Worm (Caenorhabditis elegans) whole organism, mixed stage, embryonic: Measurements from ENCODE around the gene rpn-6.2.

Experiments
- M03D4.4 ChIP-seq: sonication (generic microtip); optimal IDR thresholded peaks from 2 replicates; lab custom pipeline; 2017; ENCODE audit warnings: mild to moderate bottlenecking, missing genetic modification characterization, missing compliant biosample characterization
- bed-3 ChIP-seq: fragments of 200-800 bp; sonication (Bioruptor generic); optimal IDR thresholded peaks from 3 replicates; lab custom pipeline; 2018; ENCODE audit warnings: mild to moderate bottlenecking, missing genetic modification characterization, moderate library complexity, missing compliant biosample characterization
- blmp-1 ChIP-seq: fragments of 150-350 bp; optimal IDR thresholded peaks from 2 replicates; lab custom pipeline; 2014; ENCODE audit warnings: missing biosample characterization, missing genetic modification characterization
- ceh-39 ChIP-seq: fragments of 150-350 bp; optimal IDR thresholded peaks from 2 replicates; lab custom pipeline; 2014; ENCODE audit warnings: missing biosample characterization, missing genetic modification characterization
- ceh-43 ChIP-seq: fragments of 200-800 bp; sonication (Bioruptor generic); optimal IDR thresholded peaks from 2 replicates; lab custom pipeline; 2018; ENCODE audit warnings: mild to moderate bottlenecking, missing genetic modification characterization, moderate library complexity, missing compliant biosample characterization
- ces-1 ChIP-seq: fragments of 150-350 bp; optimal IDR thresholded peaks from 2 replicates; lab custom pipeline; 2014; ENCODE audit warnings: missing biosample characterization, missing genetic modification reagents, missing genetic modification characterization
- cnd-1 ChIP-seq: fragments of 200-800 bp; sonication (Bioruptor generic); optimal IDR thresholded peaks from 2 replicates; lab custom pipeline; 2018; ENCODE audit warnings: mild to moderate bottlenecking, missing genetic modification characterization, missing compliant biosample characterization
- elt-1 ChIP-seq: sonication (generic microtip); optimal IDR thresholded peaks from 2 replicates; lab custom pipeline; 2017; ENCODE audit warnings: missing genetic modification characterization, mild to moderate bottlenecking, missing compliant biosample characterization, antibody characterized with exemption, moderate library complexity, borderline replicate concordance; ENCODE audit not compliant: insufficient read depth
- elt-3 ChIP-seq: fragments of 150-350 bp; optimal IDR thresholded peaks from 2 replicates; lab custom pipeline; 2014; ENCODE audit warnings: missing biosample characterization, missing genetic modification characterization
- flh-1 ChIP-seq: fragments of 200-800 bp; sonication (Bioruptor generic); optimal IDR thresholded peaks from 2 replicates; lab custom pipeline; 2018; ENCODE audit warnings: mild to moderate bottlenecking, missing genetic modification characterization, moderate library complexity, missing compliant biosample characterization
- ham-2 ChIP-seq: fragments of 200-800 bp; sonication (Bioruptor generic); optimal IDR thresholded peaks from 2 replicates; lab custom pipeline; 2018; ENCODE audit warnings: mild to moderate bottlenecking, missing genetic modification characterization, missing compliant biosample characterization
- hlh-1 ChIP-seq: fragments of 150-350 bp; optimal IDR thresholded peaks from 2 replicates; lab custom pipeline; 2014; ENCODE audit warnings: missing biosample characterization, missing genetic modification reagents, missing genetic modification characterization
- lin-13 ChIP-seq: fragments of 150-350 bp; optimal IDR thresholded peaks from 2 replicates; lab custom pipeline; 2014; ENCODE audit warnings: missing biosample characterization, missing genetic modification characterization
- lin-32 ChIP-seq: fragments of 200-800 bp; sonication (Bioruptor generic); optimal IDR thresholded peaks from 2 replicates; lab custom pipeline; 2018; ENCODE audit warnings: mild to moderate bottlenecking, missing genetic modification characterization, missing compliant biosample characterization
- lsy-2 ChIP-seq: fragments of 150-350 bp; optimal IDR thresholded peaks from 2 replicates; lab custom pipeline; 2014; ENCODE audit warnings: missing biosample characterization, missing genetic modification characterization
- mab-5 ChIP-seq: fragments of 150-350 bp; optimal IDR thresholded peaks from 2 replicates; lab custom pipeline; 2014; ENCODE audit warnings: missing biosample characterization, missing genetic modification characterization
- mep-1 ChIP-seq: fragments of 150-350 bp; optimal IDR thresholded peaks from 2 replicates; lab custom pipeline; 2017; ENCODE audit warnings: missing biosample characterization, missing genetic modification reagents, missing genetic modification characterization, inconsistent platforms
- mls-2 ChIP-seq: sonication (generic microtip); optimal IDR thresholded peaks from 2 replicates; lab custom pipeline; 2016; ENCODE audit warnings: mild to moderate bottlenecking, missing genetic modification characterization, moderate library complexity, missing compliant biosample characterization
- nhr-12 ChIP-seq: fragments of 150-350 bp; optimal IDR thresholded peaks from 2 replicates; lab custom pipeline; 2014; ENCODE audit warnings: missing biosample characterization, missing genetic modification characterization
- nhr-237 ChIP-seq: fragments of 150-350 bp; optimal IDR thresholded peaks from 2 replicates; lab custom pipeline; 2014; ENCODE audit warnings: missing biosample characterization, missing genetic modification characterization
- nhr-28 ChIP-seq: fragments of 150-350 bp; optimal IDR thresholded peaks from 2 replicates; lab custom pipeline; 2014; ENCODE audit warnings: missing biosample characterization, missing genetic modification characterization
- nhr-76 ChIP-seq: sonication (generic microtip); optimal IDR thresholded peaks from 2 replicates; lab custom pipeline; 2017; ENCODE audit warnings: missing biosample characterization, missing genetic modification characterization
- pha-4 ChIP-seq: fragments of 150-350 bp; optimal IDR thresholded peaks from 2 replicates; lab custom pipeline; 2018; ENCODE audit warnings: missing biosample characterization, missing genetic modification reagents, missing genetic modification characterization
- sem-2 ChIP-seq: fragments of 200-800 bp; sonication (Bioruptor generic); optimal IDR thresholded peaks from 2 replicates; lab custom pipeline; 2018; ENCODE audit warnings: mild to moderate bottlenecking, missing genetic modification characterization, missing compliant biosample characterization
- sptf-1 ChIP-seq: sonication (generic microtip); optimal IDR thresholded peaks from 2 replicates; lab custom pipeline; 2017; ENCODE audit warnings: mild to moderate bottlenecking, missing genetic modification characterization, moderate library complexity, missing compliant biosample characterization
- tbx-8 ChIP-seq: fragments of 200-800 bp; sonication (Bioruptor generic); optimal IDR thresholded peaks from 2 replicates; lab custom pipeline; 2018; ENCODE audit warnings: mild to moderate bottlenecking, missing genetic modification characterization, moderate library complexity, missing compliant biosample characterization
- unc-120 ChIP-seq: sonication (generic microtip); optimal IDR thresholded peaks from 2 replicates; lab custom pipeline; 2017; ENCODE audit warnings: missing genetic modification characterization, missing compliant biosample characterization; ENCODE audit not compliant: poor library complexity, severe bottlenecking
- unc-39 ChIP-seq: fragments of 150-350 bp; optimal IDR thresholded peaks from 2 replicates; lab custom pipeline; 2014; ENCODE audit warnings: missing biosample characterization, missing genetic modification characterization
- zip-8 ChIP-seq: fragments of 150-350 bp; optimal IDR thresholded peaks from 2 replicates; lab custom pipeline; 2014; ENCODE audit warnings: missing biosample characterization, missing genetic modification characterization
- ztf-11 ChIP-seq: fragments of 150-350 bp; optimal IDR thresholded peaks from 2 replicates; lab custom pipeline; 2014; ENCODE audit warnings: missing biosample characterization, missing genetic modification characterization

rpn-6.2 gene

DNA sequence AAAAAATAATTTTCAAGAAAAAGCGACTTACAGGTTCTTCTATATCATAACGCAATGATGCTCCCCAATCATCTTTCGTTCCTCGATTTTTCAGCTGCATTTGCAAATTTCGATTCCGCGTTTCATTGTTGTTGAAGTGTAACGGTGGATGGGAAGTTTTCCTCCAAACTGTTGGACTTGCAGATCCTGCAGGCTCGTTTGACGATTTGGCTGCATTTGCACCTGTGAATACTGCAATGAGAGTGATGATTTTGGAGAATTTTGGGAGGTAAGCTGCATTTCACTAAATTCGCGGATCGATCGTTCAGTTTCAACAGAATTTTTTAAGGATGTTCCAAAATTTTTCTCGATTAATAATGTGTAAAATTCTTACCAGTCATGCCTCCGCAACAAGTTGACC, 20.9 kb downstream of the rpn-6.2 start:
- TF ChIP-seq lin-32 (GFP tag; lab: Kevin White, UChicago) (no peak), unc-120 (tag; lab: Kevin White, UChicago) (no peak), elt-1 (tag; lab: Kevin White, UChicago) (no peak), lsy-2 (tag; lab: Kevin White, UChicago) (no peak), tbx-8 (GFP tag; lab: Kevin White, UChicago) (no peak), sptf-1 (tag; lab: Kevin White, UChicago) (no peak), elt-3 (tag; lab: Kevin White, UChicago) (no peak), mls-2 (tag; lab: Kevin White, UChicago) (no peak), mep-1 (tag; lab: Kevin White, UChicago) (no peak)

DNA sequence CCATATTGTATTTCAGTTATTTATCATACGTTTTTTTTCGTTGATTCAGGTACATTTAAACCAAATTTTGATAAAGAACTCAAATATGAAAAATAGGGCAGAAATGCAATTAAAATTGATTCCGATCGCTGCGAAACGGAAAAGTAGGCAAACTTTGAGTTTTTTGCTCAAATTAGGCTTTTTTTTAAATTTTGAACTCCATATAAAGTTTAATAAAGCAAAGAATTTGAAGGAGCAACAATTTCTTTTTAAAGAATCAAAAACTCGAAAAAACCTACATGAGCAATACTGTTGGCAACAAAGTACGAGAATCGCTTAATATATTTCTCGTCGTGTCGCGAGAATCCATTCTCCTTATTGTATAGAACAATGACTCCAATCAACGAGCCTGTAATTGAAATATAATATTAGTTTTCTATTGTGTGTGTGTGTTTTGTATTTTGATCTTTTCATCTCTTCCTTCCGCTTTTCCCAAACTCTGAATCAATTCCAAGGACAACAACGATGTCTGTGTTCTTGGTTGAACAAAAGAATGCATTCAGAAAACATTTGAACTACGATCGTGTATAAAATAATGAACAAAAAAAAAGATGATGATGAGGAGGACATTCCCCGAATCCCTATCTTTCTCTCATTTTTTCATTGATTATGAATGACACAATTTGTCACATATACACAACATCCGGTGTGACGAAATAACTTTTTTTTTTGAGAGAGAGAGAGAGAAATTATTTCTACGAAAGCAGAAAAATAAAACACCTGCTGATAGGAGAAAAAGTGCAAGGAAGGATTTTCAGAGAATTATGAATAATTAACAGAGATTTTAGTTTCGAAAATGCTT, 23.1 kb downstream of the rpn-6.2 start:
- TF ChIP-seq flh-1 (GFP tag; lab: Kevin White, UChicago): no peak
- TF ChIP-seq hlh-1 (tag; lab: Kevin White, UChicago): no peak
- TF ChIP-seq ham-2 (GFP tag; lab: Kevin White, UChicago): no peak
- TF ChIP-seq tbx-8 (GFP tag; lab: Kevin White, UChicago): no peak
- TF ChIP-seq M03D4.4 (tag; lab: Kevin White, UChicago): no peak
- TF ChIP-seq sptf-1 (tag; lab: Kevin White, UChicago): no peak
- no peak for TF ChIP-seq ceh-39
- TF ChIP-seq unc-39 (tag; lab: Kevin White, UChicago): no peak
- TF ChIP-seq elt-3 (tag; lab: Kevin White, UChicago): no peak
- no peak for TF ChIP-seq ces-1 (GFP tag; lab: Kevin White, UChicago)
- TF ChIP-seq bed-3 (GFP tag; lab: Kevin White, UChicago): no peak
- TF ChIP-seq lin-13: no peak
- TF ChIP-seq ztf-11: no peak
- TF ChIP-seq blmp-1 (tag; lab: Kevin White, UChicago): no peak
- TF ChIP-seq lsy-2 (tag; lab: Kevin White, UChicago): no peak
- TF ChIP-seq elt-1 (tag; lab: Kevin White, UChicago): no peak
- no peak for TF ChIP-seq mls-2 (tag; lab: Kevin White, UChicago)

DNA sequence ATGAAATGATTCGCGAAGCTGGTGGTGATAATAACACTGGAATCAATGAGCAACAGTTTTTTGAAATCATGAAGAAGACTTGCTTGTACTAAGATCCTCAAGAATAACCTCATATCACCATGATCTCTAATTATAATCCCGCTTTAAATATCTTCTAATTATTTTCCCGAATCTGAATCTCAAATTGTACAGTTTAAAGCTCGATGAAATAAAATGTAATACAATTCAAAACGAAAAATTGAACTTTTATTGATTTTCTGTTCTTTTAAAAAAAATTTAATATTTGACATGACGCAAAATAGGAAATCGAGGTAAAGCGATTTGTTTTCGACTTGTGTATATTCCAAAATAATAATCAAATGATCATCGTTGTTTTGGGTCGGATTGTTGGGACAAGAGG, 27.0 kb downstream of the rpn-6.2 start:
- TF ChIP-seq bed-3 (GFP tag; lab: Kevin White, UChicago) (no peak), ztf-11 (no peak), lin-13 (no peak), nhr-237 (tag; lab: Kevin White, UChicago) (no peak), M03D4.4 (tag; lab: Kevin White, UChicago) (no peak), mab-5 (no peak), unc-120 (tag; lab: Kevin White, UChicago) (no peak), ceh-43 (no peak), unc-39 (tag; lab: Kevin White, UChicago) (no peak), flh-1 (GFP tag; lab: Kevin White, UChicago) (no peak), ceh-39 (no peak), sptf-1 (tag; lab: Kevin White, UChicago) (no peak), cnd-1 (no peak), nhr-28 (tag; lab: Kevin White, UChicago) (no peak), mls-2 (tag; lab: Kevin White, UChicago) (no peak), nhr-76 (no peak)

DNA sequence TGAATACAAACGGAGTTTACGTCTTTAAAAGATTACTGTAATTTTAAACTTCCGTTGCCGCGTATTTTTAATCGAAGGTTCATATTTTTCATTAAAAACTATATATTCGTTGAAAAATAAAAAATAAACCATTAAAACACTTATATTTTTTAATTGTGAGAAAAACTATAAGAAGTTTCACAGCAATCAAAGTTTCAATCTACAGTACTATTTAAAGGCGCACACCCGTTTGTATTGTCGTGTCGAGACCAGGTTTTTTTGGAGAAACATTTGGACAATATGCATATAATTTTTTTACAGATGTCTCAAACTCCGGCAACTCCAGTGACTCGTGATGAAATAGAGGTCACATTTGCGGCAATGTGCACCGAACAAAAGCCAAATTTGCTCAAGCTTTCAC, 28.0 kb downstream of the rpn-6.2 start, which contains the start of gene R08D7.5:
R08D7.5 (plus strand) TSS at position 301 of the 400 bp plus-strand sequence.
- no peak for TF ChIP-seq M03D4.4 (tag; lab: Kevin White, UChicago)
- TF ChIP-seq elt-3 (tag; lab: Kevin White, UChicago): no peak
- no peak for TF ChIP-seq unc-120 (tag; lab: Kevin White, UChicago)
- no peak for TF ChIP-seq mep-1 (tag; lab: Kevin White, UChicago)
- no peak for TF ChIP-seq sptf-1 (tag; lab: Kevin White, UChicago)
- no peak for TF ChIP-seq nhr-12 (tag; lab: Kevin White, UChicago)
- no peak for TF ChIP-seq mab-5
- no peak for TF ChIP-seq lin-13
- no peak for TF ChIP-seq zip-8 (tag; lab: Kevin White, UChicago)
- no peak for TF ChIP-seq pha-4
- TF ChIP-seq sem-2 (GFP tag; lab: Kevin White, UChicago): no peak
- TF ChIP-seq nhr-76: no peak
- TF ChIP-seq tbx-8 (GFP tag; lab: Kevin White, UChicago): no peak
- TF ChIP-seq ces-1 (GFP tag; lab: Kevin White, UChicago): no peak
- no peak for TF ChIP-seq blmp-1 (tag; lab: Kevin White, UChicago)
- no peak for TF ChIP-seq flh-1 (GFP tag; lab: Kevin White, UChicago)
